Fruit fly (Drosophila melanogaster): ENCODE measurements around the gene mRpL23.

Gene mRpL23

DNA sequence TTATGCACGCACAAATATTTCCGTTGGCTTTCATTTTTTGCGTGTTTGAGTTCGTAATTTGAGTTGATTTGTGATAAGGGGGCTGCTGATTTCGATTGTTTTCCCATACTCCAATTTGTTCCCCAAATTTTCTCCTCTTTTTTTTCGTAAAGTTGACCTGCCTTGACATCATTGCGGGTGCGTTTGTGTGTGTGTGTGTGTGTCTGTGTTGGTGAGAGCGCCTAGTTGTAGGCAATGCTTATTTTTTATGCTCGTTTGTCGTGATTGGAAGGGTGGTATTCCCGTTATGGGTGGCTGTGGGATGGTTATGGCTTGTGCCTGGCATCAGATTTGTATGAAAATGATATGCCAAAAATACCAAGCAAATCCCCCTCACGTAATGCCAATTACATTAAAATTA is 48.2 kb downstream of the mRpL23 start:
- TF ChIP-seq cas (GFP tag; IDR thresholded peaks at IDR 0.05) (no peak), Abd-B (GFP tag; optimal IDR thresholded peaks at IDR 0.05) (no peak)

Measured in whole organism, embryonic.